Fruit fly (Drosophila melanogaster): ENCODE measurements around the gene ergic53.

- TF ChIP-seq cnc (optimal IDR thresholded peaks at IDR 0.05) (no peak), Hr96 (GFP tag; optimal IDR thresholded peaks at IDR 0.05) (no peak), Crg-1 (GFP tag; optimal IDR thresholded peaks at IDR 0.05) (no peak), toe (GFP tag; optimal IDR thresholded peaks at IDR 0.05) (no peak), ovo (GFP tag; optimal IDR thresholded peaks at IDR 0.05) (no peak), kay (GFP tag; ENCODE audit: borderline replicate concordance) (no peak), CG7045 (GFP tag; optimal IDR thresholded peaks at IDR 0.05) (no peak), CG1620 (GFP tag; optimal IDR thresholded peaks at IDR 0.05) (no peak), CG7101 (tag; optimal IDR thresholded peaks at IDR 0.05) (no peak), CG11617 (GFP tag; optimal IDR thresholded peaks at IDR 0.05) (no peak), CG12768 (GFP tag; optimal IDR thresholded peaks at IDR 0.05) (no peak), CG33017 (tag; optimal IDR thresholded peaks at IDR 0.05) (no peak), CG5204 (GFP tag; optimal IDR thresholded peaks at IDR 0.05) (no peak), CG14711 (tag; optimal IDR thresholded peaks at IDR 0.05) (no peak)
Measured at dm6 chr3L:8542213-8542612, 7.4 kb downstream of the ergic53 start.
